Worm (Caenorhabditis elegans) whole organism, young adult: ENCODE data around the gene snrp-200.
A peak's percentile ranks its signal among the peaks of the same experiment; 100 is the strongest.
"Not testable (repeated sequence)": the region's sequence is repeated elsewhere in the genome, so short reads cannot be mapped to it uniquely, and the experiment has no call there.

Experiments used
- B0019.2 ChIP-seq: fragments of 200-800 bp; sonication (Bioruptor generic); conservative IDR thresholded peaks from 2 replicates; pipeline ENCODE4 v1.3.6; 2022; ENCODE audit warnings: missing genetic modification reagents, missing genetic modification characterization, missing compliant biosample characterization
- B0336.3 ChIP-seq: fragments of 200-800 bp; sonication (Bioruptor generic); IDR thresholded peaks from 2 replicates; pipeline ENCODE4 v1.3.6; 2022; ENCODE audit warnings: missing genetic modification characterization, missing compliant biosample characterization
- F52B5.7 ChIP-seq: sonication (generic microtip); optimal IDR thresholded peaks from 2 replicates; lab custom pipeline; 2016; ENCODE audit warnings: mild to moderate bottlenecking, missing genetic modification characterization, missing compliant biosample characterization
- K11D2.4 ChIP-seq: fragments of 200-800 bp; sonication (Bioruptor generic); IDR thresholded peaks from 2 replicates; pipeline ENCODE4 v1.3.6; 2022; ENCODE audit warnings: missing genetic modification reagents, missing genetic modification characterization, missing compliant biosample characterization
- Y95B8A.8 ChIP-seq: fragments of 200-800 bp; sonication (Bioruptor generic); IDR thresholded peaks from 2 replicates; pipeline ENCODE4 v1.3.6; 2022; ENCODE audit warnings: missing genetic modification reagents, missing genetic modification characterization, missing compliant biosample characterization
- ama-1 ChIP-seq, 3 experiments: fragments of 150-350 bp in 1 of 3; sonication (generic microtip) in 2 of 3; optimal IDR thresholded peaks; 2 replicates each; lab custom pipeline; 2014 to 2018; ENCODE audit warnings: missing biosample characterization in 2 of 3, missing genetic modification characterization in 2 of 3, missing genetic modification reagents in 2 of 3
- attf-3 ChIP-seq: fragments of 200-800 bp; sonication (Bioruptor generic); conservative IDR thresholded peaks from 2 replicates; pipeline ENCODE4 v1.3.6; 2022; ENCODE audit warnings: missing genetic modification reagents, missing genetic modification characterization, missing compliant biosample characterization
- attf-6 ChIP-seq: fragments of 200-800 bp; sonication (Bioruptor generic); IDR thresholded peaks from 2 replicates; pipeline ENCODE4 v1.3.6; 2022; ENCODE audit warnings: missing genetic modification reagents, missing genetic modification characterization, missing compliant biosample characterization
- bed-1 ChIP-seq: fragments of 200-800 bp; sonication (Bioruptor generic); IDR thresholded peaks from 2 replicates; pipeline ENCODE4 v1.3.6; 2022; ENCODE audit warnings: missing genetic modification reagents, missing genetic modification characterization, missing compliant biosample characterization
- bed-2 ChIP-seq: fragments of 200-800 bp; sonication (Bioruptor generic); IDR thresholded peaks from 2 replicates; pipeline ENCODE4 v1.3.6; 2022; ENCODE audit warnings: missing genetic modification reagents, missing genetic modification characterization, missing compliant biosample characterization
- cebp-1 ChIP-seq, 2 experiments: fragments of 200-800 bp in 1 of 2; sonication (Bioruptor generic) in 1 of 2; sonication (generic microtip) in 1 of 2; IDR thresholded peaks in 1 of 2; optimal IDR thresholded peaks in 1 of 2; 2 replicates each; pipeline versions ENCODE4 v1.3.6 to Lab custom; 2017 to 2022; ENCODE audit warnings: missing compliant biosample characterization in 2 of 2, missing genetic modification characterization in 2 of 2, mild to moderate bottlenecking in 1 of 2, missing genetic modification reagents in 1 of 2, moderate library complexity in 1 of 2
- ceh-27 ChIP-seq: fragments of 200-800 bp; sonication (Bioruptor generic); optimal IDR thresholded peaks from 2 replicates; lab custom pipeline; 2018; ENCODE audit warnings: mild to moderate bottlenecking, missing genetic modification characterization, moderate library complexity, missing compliant biosample characterization
- ceh-40 ChIP-seq: fragments of 200-800 bp; sonication (Bioruptor generic); IDR thresholded peaks from 2 replicates; pipeline ENCODE4 v1.3.6; 2022; ENCODE audit warnings: missing genetic modification characterization, missing compliant biosample characterization
- chd-7 ChIP-seq: sonication (generic microtip); optimal IDR thresholded peaks from 2 replicates; lab custom pipeline; 2016; ENCODE audit warnings: mild to moderate bottlenecking, missing genetic modification characterization, moderate library complexity, missing compliant biosample characterization
- dox-1 ChIP-seq: fragments of 200-800 bp; sonication (Bioruptor generic); IDR thresholded peaks from 2 replicates; pipeline ENCODE4 v1.3.6; 2022; ENCODE audit warnings: missing genetic modification reagents, missing genetic modification characterization, missing compliant biosample characterization
- egl-18 ChIP-seq: fragments of 200-800 bp; sonication (Bioruptor generic); IDR thresholded peaks from 2 replicates; pipeline ENCODE4 v1.3.6; 2022; ENCODE audit warnings: missing genetic modification reagents, missing genetic modification characterization, missing compliant biosample characterization
- gei-17 ChIP-seq: fragments of 200-800 bp; sonication (Bioruptor generic); optimal IDR thresholded peaks from 2 replicates; lab custom pipeline; 2018; ENCODE audit warnings: mild to moderate bottlenecking, missing genetic modification characterization, missing compliant biosample characterization
- hsf-1 ChIP-seq: fragments of 200-800 bp; sonication (Bioruptor generic); IDR thresholded peaks from 2 replicates; pipeline ENCODE4 v1.3.6; 2022; ENCODE audit warnings: missing genetic modification reagents, missing genetic modification characterization, missing compliant biosample characterization
- lin-26 ChIP-seq: fragments of 200-800 bp; sonication (Bioruptor generic); IDR thresholded peaks from 2 replicates; pipeline ENCODE4 v1.3.6; 2022; ENCODE audit warnings: missing genetic modification reagents, missing genetic modification characterization, missing compliant biosample characterization
- lir-1 ChIP-seq: fragments of 200-800 bp; sonication (Bioruptor generic); conservative IDR thresholded peaks from 2 replicates; pipeline ENCODE4 v1.3.6; 2022; ENCODE audit warnings: missing genetic modification reagents, missing genetic modification characterization, missing compliant biosample characterization
- madf-10 ChIP-seq: sonication (generic microtip); optimal IDR thresholded peaks from 2 replicates; lab custom pipeline; 2016; ENCODE audit warnings: mild to moderate bottlenecking, missing genetic modification characterization, missing compliant biosample characterization
- madf-3 ChIP-seq: fragments of 200-800 bp; sonication (Bioruptor generic); IDR thresholded peaks from 2 replicates; pipeline ENCODE4 v1.3.6; 2022; ENCODE audit warnings: missing genetic modification reagents, missing genetic modification characterization, missing compliant biosample characterization
- mcd-1 ChIP-seq: fragments of 200-800 bp; sonication (Bioruptor generic); IDR thresholded peaks from 2 replicates; pipeline ENCODE4 v1.3.6; 2022; ENCODE audit warnings: missing genetic modification reagents, missing genetic modification characterization, missing compliant biosample characterization
- mes-4 ChIP-seq: sonication (generic microtip); optimal IDR thresholded peaks from 2 replicates; lab custom pipeline; 2016; ENCODE audit warnings: missing genotype, missing genetic modification characterization, missing compliant biosample characterization
- nhr-120 ChIP-seq: fragments of 200-800 bp; sonication (Bioruptor generic); IDR thresholded peaks from 2 replicates; pipeline ENCODE4 v1.3.6; 2022; ENCODE audit warnings: missing genetic modification characterization, missing compliant biosample characterization
- nhr-27 ChIP-seq: fragments of 200-800 bp; sonication (Bioruptor generic); optimal IDR thresholded peaks from 2 replicates; lab custom pipeline; 2018; ENCODE audit warnings: mild to moderate bottlenecking, missing genetic modification characterization, moderate library complexity, missing compliant biosample characterization
- nhr-80 ChIP-seq: sonication (generic microtip); optimal IDR thresholded peaks from 2 replicates; lab custom pipeline; 2016; ENCODE audit warnings: missing genetic modification characterization, missing compliant biosample characterization
- nhr-90 ChIP-seq: sonication (generic microtip); optimal IDR thresholded peaks from 2 replicates; lab custom pipeline; 2016; ENCODE audit warnings: missing genotype, mild to moderate bottlenecking, missing genetic modification characterization, missing compliant biosample characterization
- pha-4 ChIP-seq: fragments of 150-350 bp; sonication (generic microtip); optimal IDR thresholded peaks from 2 replicates; lab custom pipeline; 2014; ENCODE audit warnings: missing biosample characterization, missing genetic modification reagents, missing genetic modification characterization
- rcor-1 ChIP-seq: fragments of 200-800 bp; sonication (Bioruptor generic); IDR thresholded peaks from 2 replicates; pipeline ENCODE4 v1.3.6; 2022; ENCODE audit warnings: missing genetic modification reagents, missing genetic modification characterization, missing compliant biosample characterization
- rec-8 ChIP-seq, 2 experiments: sonication (generic microtip); optimal IDR thresholded peaks; 2 replicates each; lab custom pipeline; 2016; ENCODE audit warnings: mild to moderate bottlenecking in 2 of 2, missing genetic modification characterization in 2 of 2, missing genetic modification reagents in 2 of 2, missing genotype in 2 of 2, missing biosample characterization in 1 of 2, missing compliant biosample characterization in 1 of 2, moderate library complexity in 1 of 2
- repo-1 ChIP-seq: sonication (generic microtip); optimal IDR thresholded peaks from 2 replicates; lab custom pipeline; 2017; ENCODE audit warnings: mild to moderate bottlenecking, missing genetic modification characterization, missing compliant biosample characterization
- sdz-38 ChIP-seq: sonication (generic microtip); optimal IDR thresholded peaks from 2 replicates; lab custom pipeline; 2016; ENCODE audit warnings: missing genotype, missing genetic modification characterization, missing compliant biosample characterization
- snpc-3.4 ChIP-seq: sonication (generic microtip); optimal IDR thresholded peaks from 2 replicates; lab custom pipeline; 2017; ENCODE audit warnings: missing genetic modification characterization, mild to moderate bottlenecking, missing compliant biosample characterization, antibody characterized with exemption, moderate library complexity, missing genotype, missing genetic modification reagents
- unc-130 ChIP-seq: sonication (generic microtip); optimal IDR thresholded peaks from 2 replicates; lab custom pipeline; 2016; ENCODE audit warnings: missing genetic modification reagents, missing genetic modification characterization, missing compliant biosample characterization
- ztf-18 ChIP-seq: sonication (generic microtip); optimal IDR thresholded peaks from 2 replicates; lab custom pipeline; 2016; ENCODE audit warnings: missing genotype, mild to moderate bottlenecking, missing genetic modification characterization, missing compliant biosample characterization

Gene snrp-200

ce11 chrII:12766443-12767188 is 29.9 kb upstream of the snrp-200 start (continued):
- TF ChIP-seq chd-7 (tag; lab: Kevin White, UChicago) (no peak), ama-1 (optimal IDR thresholded peaks at IDR 0.05; lab: Kevin White, UChicago) (no peak), ama-1 (GFP tag; optimal IDR thresholded peaks at IDR 0.05; lab: Kevin White, UChicago) (no peak), egl-18 (GFP tag; lab: Robert Waterston, UW) (no peak), rec-8 (tag; optimal IDR thresholded peaks at IDR 0.05; lab: Kevin White, UChicago) (no peak)

- no peak for TF ChIP-seq cebp-1 (GFP tag; IDR thresholded peaks at IDR 0.05; lab: Robert Waterston, UW)
- no peak for TF ChIP-seq cebp-1 (tag; optimal IDR thresholded peaks at IDR 0.05; lab: Kevin White, UChicago)
- 0 out of 2 replicates have a peak, but pooled peaks have one; percentile 18 for TF ChIP-seq B0019.2 (GFP tag; lab: Robert Waterston, UW)
These were observed 27.8 kb upstream of the snrp-200 start for ce11 chrII:12764476-12764875.

ce11 chrII:12760497-12760896 is 23.8 kb upstream of the snrp-200 start, which contains the start of gene cnp-2:
Gene cnp-2, plus strand, starts transcription at chrII:12760797.
- TF ChIP-seq lir-1 (GFP tag; lab: Robert Waterston, UW) (no peak), bed-1 (GFP tag; lab: Robert Waterston, UW) (no peak), B0336.3 (no peak), Y95B8A.8 (no peak), B0019.2 (GFP tag; lab: Robert Waterston, UW) (no peak), madf-3 (GFP tag; lab: Robert Waterston, UW) (no peak), nhr-27 (tag; lab: Kevin White, UChicago) (no peak), ceh-27 (GFP tag; lab: Kevin White, UChicago) (no peak), F52B5.7 (no peak)
- TF ChIP-seq, all 124 proteins: peak for 0

ce11 chrII:12756180-12756579 is 19.5 kb upstream of the snrp-200 start, which contains the start of the genes Y46G5A.7 and Y46G5A.8:
Gene Y46G5A.7, minus strand, starts transcription at chrII:12756332.
Gene Y46G5A.8, plus strand, starts transcription at chrII:12756338.
- TF ChIP-seq ztf-18 (tag; lab: Kevin White, UChicago) (no peak), attf-6 (GFP tag; lab: Robert Waterston, UW) (no peak), mes-4 (tag; lab: Kevin White, UChicago) (no peak)

ce11 chrII:12753725-12754124 is 17.0 kb upstream of the snrp-200 start, which contains the start of gene Y46G5A.39:
Gene Y46G5A.39, minus strand, starts transcription at chrII:12753825.
- not testable (repeated sequence) for TF ChIP-seq ceh-40; pha-4; repo-1 (tag; lab: Kevin White, UChicago)

ce11 chrII:12749720-12750119 is 13.0 kb upstream of the snrp-200 start:
- TF ChIP-seq lin-26, result peak; percentile 64; the same call in 1 of the 2 replicates
- 0 out of 2 replicates have a peak, but pooled peaks have one; percentile 83 for TF ChIP-seq nhr-120 (GFP tag; lab: Robert Waterston, UW)
- 0 out of 2 replicates have a peak, but pooled peaks have one; percentile 75 for TF ChIP-seq bed-1 (GFP tag; lab: Robert Waterston, UW)
- TF ChIP-seq rcor-1 (GFP tag; lab: Robert Waterston, UW), result peak; percentile 61; the same call in 1 of the 2 replicates

ce11 chrII:12739306-12739705 is 2.6 kb upstream of the snrp-200 start:
- TF ChIP-seq gei-17 (GFP tag; lab: Kevin White, UChicago), result no peak
- peak; percentile 93 for TF ChIP-seq snpc-3.4 (tag; lab: Kevin White, UChicago)
- peak; percentile 58 for TF ChIP-seq dox-1 (GFP tag; lab: Robert Waterston, UW)
- TF ChIP-seq bed-2 (GFP tag; lab: Robert Waterston, UW), result no peak
- TF ChIP-seq unc-130 (GFP tag; lab: Kevin White, UChicago), result peak; percentile 56
- TF ChIP-seq mcd-1, result peak; percentile 58; the same call in 1 of the 2 replicates
- TF ChIP-seq hsf-1 (GFP tag; lab: Robert Waterston, UW), result peak; percentile 97
- no peak for TF ChIP-seq madf-10 (tag; lab: Kevin White, UChicago)
- no peak for TF ChIP-seq sdz-38 (tag; lab: Kevin White, UChicago)
- TF ChIP-seq K11D2.4 (GFP tag; lab: Robert Waterston, UW), result no peak
- no peak for TF ChIP-seq F52B5.7
- TF ChIP-seq attf-3 (GFP tag; lab: Robert Waterston, UW), result peak; percentile 59
- TF ChIP-seq nhr-80 (tag; lab: Kevin White, UChicago), result no peak
- TF ChIP-seq nhr-90 (tag; lab: Kevin White, UChicago), result no peak
